Fruit fly (Drosophila melanogaster) whole organism, embryonic: ENCODE results near the gene FASN2.

ENCODE experiments used
- Atf6 ChIP-seq: fragments of 200-800 bp; sonication (Bioruptor generic); IDR thresholded peaks from 2 replicates; pipeline ENCODE4 v1.3.6; 2022; ENCODE audit warnings: missing biosample characterization, missing genetic modification characterization
- CG10209 ChIP-seq: fragments of 200-800 bp; sonication (Bioruptor generic); optimal IDR thresholded peaks from 3 replicates; lab custom pipeline; 2017; ENCODE audit warnings: missing biosample characterization, mild to moderate bottlenecking, missing genetic modification characterization, missing genetic modification reagents
- CG11085 ChIP-seq: fragments of 200-800 bp; sonication (Bioruptor generic); IDR thresholded peaks from 2 replicates; pipeline ENCODE4 v1.3.6; 2022; ENCODE audit warnings: missing biosample characterization, missing genetic modification characterization
- CG11093 ChIP-seq: fragments of 200-800 bp; sonication (Bioruptor generic); IDR thresholded peaks from 3 replicates; pipeline ENCODE4 v1.3.6; 2022; ENCODE audit warnings: missing biosample characterization, missing genetic modification characterization
- CG11560 ChIP-seq: fragments of 200-800 bp; sonication (Bioruptor generic); IDR thresholded peaks from 3 replicates; pipeline ENCODE4 v1.3.6; 2022; ENCODE audit warnings: missing biosample characterization, missing genetic modification characterization
- CG11695 ChIP-seq: fragments of 200-800 bp; sonication (Bioruptor generic); IDR thresholded peaks from 3 replicates; pipeline ENCODE4 v1.3.6; 2022; ENCODE audit warnings: missing biosample characterization, missing genetic modification characterization
- CG12744 ChIP-seq: fragments of 200-800 bp; sonication (Bioruptor generic); optimal IDR thresholded peaks from 2 replicates; lab custom pipeline; 2016; ENCODE audit warnings: missing biosample characterization, missing genetic modification characterization
- CG1603 ChIP-seq: fragments of 200-800 bp; sonication (Bioruptor generic); optimal IDR thresholded peaks from 2 replicates; lab custom pipeline; 2019; ENCODE audit warnings: missing biosample characterization, mild to moderate bottlenecking, missing genetic modification characterization, moderate library complexity
- CG16863 ChIP-seq: fragments of 200-800 bp; sonication (Bioruptor generic); optimal IDR thresholded peaks from 3 replicates; lab custom pipeline; 2016; ENCODE audit warnings: missing biosample characterization, missing genetic modification characterization
- CG18262 ChIP-seq: fragments of 200-800 bp; optimal IDR thresholded peaks from 3 replicates; lab custom pipeline; 2019; ENCODE audit warnings: missing biosample characterization, mild to moderate bottlenecking, missing genetic modification characterization, moderate library complexity
- CG18619 ChIP-seq: fragments of 200-800 bp; sonication (Bioruptor generic); optimal IDR thresholded peaks from 3 replicates; lab custom pipeline; 2017; ENCODE audit warnings: missing biosample characterization, mild to moderate bottlenecking, missing genetic modification characterization
- CG2678 ChIP-seq: fragments of 200-800 bp; sonication (Bioruptor generic); optimal IDR thresholded peaks from 3 replicates; lab custom pipeline; 2019; ENCODE audit warnings: missing biosample characterization, mild to moderate bottlenecking, missing genetic modification characterization, moderate library complexity
- CG2712 ChIP-seq: fragments of 200-800 bp; optimal IDR thresholded peaks from 3 replicates; lab custom pipeline; 2019; ENCODE audit warnings: missing biosample characterization, mild to moderate bottlenecking, missing genetic modification characterization, moderate library complexity
- CG31388 ChIP-seq: fragments of 200-800 bp; sonication (Bioruptor generic); optimal IDR thresholded peaks from 2 replicates; lab custom pipeline; 2016; ENCODE audit warnings: missing biosample characterization, missing genetic modification characterization
- CG4424 ChIP-seq: fragments of 200-800 bp; sonication (Bioruptor generic); optimal IDR thresholded peaks from 3 replicates; lab custom pipeline; 2016; ENCODE audit warnings: missing biosample characterization, missing genetic modification characterization
- CG7963 ChIP-seq: fragments of 200-800 bp; sonication (Bioruptor generic); IDR thresholded peaks from 3 replicates; pipeline ENCODE4 v1.3.6; 2022; ENCODE audit warnings: missing biosample characterization, missing genetic modification characterization; ENCODE audit not compliant: partially characterized antibody
- CG7987 ChIP-seq: fragments of 200-800 bp; sonication (Bioruptor generic); optimal IDR thresholded peaks from 2 replicates; lab custom pipeline; 2018; ENCODE audit warnings: missing biosample characterization, mild to moderate bottlenecking, missing genetic modification characterization, moderate library complexity
- CG8281 ChIP-seq: fragments of 200-800 bp; sonication (Bioruptor generic); optimal IDR thresholded peaks from 2 replicates; lab custom pipeline; 2018; ENCODE audit warnings: missing biosample characterization, mild to moderate bottlenecking, missing genetic modification characterization, moderate library complexity
- D19B ChIP-seq: fragments of 200-800 bp; sonication (Bioruptor generic); optimal IDR thresholded peaks from 2 replicates; lab custom pipeline; 2017; ENCODE audit warnings: missing biosample characterization, mild to moderate bottlenecking, missing genetic modification characterization
- Deaf1 ChIP-seq: fragments of 200-800 bp; optimal IDR thresholded peaks from 3 replicates; lab custom pipeline; 2019; ENCODE audit warnings: missing biosample characterization, mild to moderate bottlenecking, missing genetic modification characterization, moderate library complexity
- Dek ChIP-seq: fragments of 200-800 bp; sonication (Bioruptor generic); optimal IDR thresholded peaks from 3 replicates; lab custom pipeline; 2019; ENCODE audit warnings: missing biosample characterization, mild to moderate bottlenecking, missing genetic modification characterization, moderate library complexity
- Dip3 ChIP-seq: fragments of 200-800 bp; sonication (Bioruptor generic); optimal IDR thresholded peaks from 3 replicates; lab custom pipeline; 2016; ENCODE audit warnings: missing biosample characterization, missing genetic modification characterization
- Hey ChIP-seq: fragments of 200-800 bp; sonication (Bioruptor generic); optimal IDR thresholded peaks from 3 replicates; lab custom pipeline; 2018; ENCODE audit warnings: missing biosample characterization, mild to moderate bottlenecking, missing genetic modification characterization
- Hr51 ChIP-seq, 2 experiments: fragments of 200-800 bp; sonication (Bioruptor generic); optimal IDR thresholded peaks; 2 replicates in 1 of 2; 3 replicates in 1 of 2; lab custom pipeline; 2016 to 2018; ENCODE audit warnings: missing biosample characterization in 2 of 2, missing genetic modification characterization in 2 of 2, mild to moderate bottlenecking in 1 of 2, moderate library complexity in 1 of 2
- Hsf ChIP-seq: fragments of 200-800 bp; sonication (Bioruptor generic); optimal IDR thresholded peaks from 3 replicates; lab custom pipeline; 2016; ENCODE audit warnings: missing biosample characterization, missing genetic modification characterization
- Xbp1 ChIP-seq: fragments of 200-800 bp; sonication (Bioruptor generic); optimal IDR thresholded peaks from 3 replicates; lab custom pipeline; 2016; ENCODE audit warnings: missing biosample characterization, mild to moderate bottlenecking, missing genetic modification characterization
- amos ChIP-seq: fragments of 200-800 bp; sonication (Bioruptor generic); IDR thresholded peaks from 2 replicates; pipeline ENCODE4 v1.3.6; 2022; ENCODE audit warnings: missing biosample characterization, missing genetic modification characterization; ENCODE audit not compliant: partially characterized antibody
- ash1 ChIP-seq: fragments of 200-800 bp; sonication (Bioruptor generic); optimal IDR thresholded peaks from 2 replicates; lab custom pipeline; 2018; ENCODE audit warnings: missing biosample characterization, mild to moderate bottlenecking, missing genetic modification characterization
- bab2 ChIP-seq: fragments of 200-800 bp; sonication (Bioruptor generic); optimal IDR thresholded peaks from 2 replicates; lab custom pipeline; 2016; ENCODE audit warnings: missing biosample characterization, missing genetic modification characterization
- chif ChIP-seq, 2 experiments: fragments of 200-800 bp; sonication (Bioruptor generic); optimal IDR thresholded peaks; 3 replicates each; lab custom pipeline; 2016; ENCODE audit warnings: missing biosample characterization in 2 of 2, missing genetic modification characterization in 2 of 2
- ci ChIP-seq: fragments of 200-800 bp; sonication (Bioruptor generic); IDR thresholded peaks from 3 replicates; pipeline ENCODE4 v1.3.6; 2022; ENCODE audit warnings: missing biosample characterization, missing genetic modification characterization
- crc ChIP-seq: fragments of 200-800 bp; sonication (Bioruptor generic); optimal IDR thresholded peaks from 2 replicates; lab custom pipeline; 2016; ENCODE audit warnings: missing biosample characterization, missing genetic modification characterization
- dati ChIP-seq: fragments of 200-800 bp; sonication (Bioruptor generic); IDR thresholded peaks from 2 replicates; pipeline ENCODE4 v1.3.6; 2022; ENCODE audit warnings: missing biosample characterization, missing genetic modification characterization
- disco-r ChIP-seq: fragments of 200-800 bp; sonication (Bioruptor generic); optimal IDR thresholded peaks from 2 replicates; lab custom pipeline; 2016; ENCODE audit warnings: missing biosample characterization, missing genetic modification characterization
- dm ChIP-seq: fragments of 200-800 bp; sonication (Bioruptor generic); optimal IDR thresholded peaks from 3 replicates; lab custom pipeline; 2016; ENCODE audit warnings: missing biosample characterization, missing genetic modification characterization
- gfzf ChIP-seq: fragments of 200-800 bp; sonication (Bioruptor generic); optimal IDR thresholded peaks from 2 replicates; lab custom pipeline; 2016; ENCODE audit warnings: missing biosample characterization, mild to moderate bottlenecking, missing genetic modification characterization, moderate library complexity
- grn ChIP-seq: fragments of 200-800 bp; sonication (Bioruptor generic); optimal IDR thresholded peaks from 3 replicates; lab custom pipeline; 2017; ENCODE audit warnings: missing biosample characterization, missing genetic modification characterization
- hbn ChIP-seq: fragments of 200-800 bp; sonication (Bioruptor generic); IDR thresholded peaks from 2 replicates; pipeline ENCODE4 v1.3.6; 2022; ENCODE audit warnings: missing biosample characterization, missing genetic modification characterization; ENCODE audit not compliant: partially characterized antibody
- jumu ChIP-seq: fragments of 200-800 bp; sonication (Bioruptor generic); optimal IDR thresholded peaks from 3 replicates; lab custom pipeline; 2016; ENCODE audit warnings: missing biosample characterization, missing genetic modification characterization
- ken ChIP-seq: fragments of 200-800 bp; sonication (Bioruptor generic); IDR thresholded peaks from 3 replicates; pipeline ENCODE4 v1.3.6; 2022; ENCODE audit warnings: missing biosample characterization, missing genetic modification characterization
- knrl ChIP-seq: fragments of 200-800 bp; sonication (Bioruptor generic); IDR thresholded peaks from 3 replicates; pipeline ENCODE4 v1.3.6; 2022; ENCODE audit warnings: missing biosample characterization, missing genetic modification characterization; ENCODE audit not compliant: partially characterized antibody
- nerfin-1 ChIP-seq: fragments of 200-800 bp; sonication (Bioruptor generic); optimal IDR thresholded peaks from 3 replicates; lab custom pipeline; 2019; ENCODE audit warnings: missing biosample characterization, mild to moderate bottlenecking, missing genetic modification characterization, moderate library complexity
- pan ChIP-seq, 4 experiments: fragments of >200 bp in 3 of 4; fragments of 200-800 bp in 1 of 4; sonication (Bioruptor generic) in 1 of 4; optimal IDR thresholded peaks in 3 of 4; IDR thresholded peaks in 1 of 4; 2 replicates each; pipeline versions ENCODE4 v1.3.6 to Lab custom; 2017 to 2022; ENCODE audit warnings: missing biosample characterization in 2 of 4, missing genetic modification characterization in 2 of 4, mixed read lengths in 1 of 4
- pho ChIP-seq: fragments of 200-800 bp; sonication (Bioruptor generic); optimal IDR thresholded peaks from 2 replicates; lab custom pipeline; 2016; ENCODE audit warnings: missing biosample characterization, missing genetic modification characterization
- phol ChIP-seq: fragments of 200-800 bp; sonication (Bioruptor generic); optimal IDR thresholded peaks from 3 replicates; lab custom pipeline; 2018; ENCODE audit warnings: missing biosample characterization, mild to moderate bottlenecking, missing genetic modification characterization, moderate library complexity
- pzg ChIP-seq: fragments of 200-800 bp; sonication (Bioruptor generic); optimal IDR thresholded peaks from 3 replicates; lab custom pipeline; 2018; ENCODE audit warnings: missing biosample characterization, mild to moderate bottlenecking, missing genetic modification characterization, moderate library complexity
- sens ChIP-seq: fragments of 200-800 bp; sonication (Bioruptor generic); peaks from one replicate; lab custom pipeline; 2016; ENCODE audit warnings: missing biosample characterization, missing genetic modification characterization
- vnd ChIP-seq: fragments of 200-800 bp; sonication (Bioruptor generic); IDR thresholded peaks from 3 replicates; pipeline ENCODE4 v1.3.6; 2022; ENCODE audit warnings: missing biosample characterization, missing genetic modification characterization; ENCODE audit not compliant: partially characterized antibody

FASN2 gene

dm6 chr2L:3055710-3056447 lies 12.1 kb downstream of the FASN2 start (continued):
- peak; percentile 12 for TF ChIP-seq CG8281 (tag; lab: Kevin White, UChicago)
- peak; percentile 70 for TF ChIP-seq grn
- TF ChIP-seq nerfin-1 (tag; lab: Kevin White, UChicago), result no peak
- no peak for TF ChIP-seq ci (GFP tag; lab: Robert Waterston, UW)
- no peak for TF ChIP-seq Atf6 (GFP tag; lab: Robert Waterston, UW)
- TF ChIP-seq D19B (GFP tag; lab: Kevin White, UChicago), result peak; percentile 56
- peak; percentile 46 for TF ChIP-seq gfzf (GFP tag; lab: Kevin White, UChicago)
- TF ChIP-seq pho (GFP tag; lab: Kevin White, UChicago), result peak; percentile 31
- no peak for TF ChIP-seq ash1 (GFP tag; lab: Kevin White, UChicago)
- 0 out of 3 replicates have a peak, but pooled peaks have one; percentile 25 for TF ChIP-seq knrl (GFP tag; lab: Robert Waterston, UW)
- peak; percentile 21 for TF ChIP-seq pzg
- peak; percentile 45 for TF ChIP-seq phol (tag; lab: Kevin White, UChicago)
- peak; percentile 28 for TF ChIP-seq Dek
- TF ChIP-seq Xbp1 (GFP tag; lab: Kevin White, UChicago), result peak; percentile 57
- no peak for TF ChIP-seq CG11560 (tag; lab: Robert Waterston, UW)
- peak; percentile 52 for TF ChIP-seq Hsf (GFP tag; lab: Kevin White, UChicago)
- TF ChIP-seq bab2 (GFP tag; lab: Kevin White, UChicago), result peak; percentile 25
- peak; percentile 7; the same call in 1 of the 3 replicates for TF ChIP-seq vnd (GFP tag; lab: Robert Waterston, UW)
- TF ChIP-seq dati (GFP tag; lab: Robert Waterston, UW), result no peak
- TF ChIP-seq CG31388 (GFP tag; lab: Kevin White, UChicago), result no peak
- TF ChIP-seq Deaf1 (tag; lab: Kevin White, UChicago), result peak; percentile 41
- peak; percentile 20 for TF ChIP-seq crc (GFP tag; lab: Kevin White, UChicago)
- TF ChIP-seq amos (GFP tag; lab: Robert Waterston, UW), result peak; percentile 56; the same call in 1 of the 2 replicates
- peak in 1 of 2 experiments; percentile 15 for TF ChIP-seq chif (GFP tag; optimal IDR thresholded peaks at IDR 0.05; lab: Kevin White, UChicago)
- no peak for TF ChIP-seq dm (GFP tag; lab: Kevin White, UChicago)
- TF ChIP-seq disco-r, result no peak
- TF ChIP-seq CG11093 (GFP tag; lab: Robert Waterston, UW), result 0 out of 3 replicates have a peak, but pooled peaks have one; percentile 9
- TF ChIP-seq hbn (GFP tag; lab: Robert Waterston, UW), result no peak
- TF ChIP-seq CG11695 (GFP tag; lab: Robert Waterston, UW), result peak; percentile 24; the same call in 1 of the 3 replicates
- peak; percentile 37 for TF ChIP-seq Dip3 (GFP tag; lab: Kevin White, UChicago)
- peak; percentile 5 to 56 for TF ChIP-seq Hr51 (GFP tag; optimal IDR thresholded peaks at IDR 0.05; lab: Kevin White, UChicago)
- TF ChIP-seq CG4424 (GFP tag; lab: Kevin White, UChicago), result peak; percentile 52
- TF ChIP-seq sens, result peak; percentile 69
- TF ChIP-seq jumu (GFP tag; lab: Kevin White, UChicago), result peak; percentile 31
- peak; percentile 60 for TF ChIP-seq CG18262 (tag; lab: Kevin White, UChicago)
- peak; percentile 91 for TF ChIP-seq CG7987 (GFP tag; lab: Kevin White, UChicago)
- no peak for TF ChIP-seq CG11085 (GFP tag; lab: Robert Waterston, UW)
- TF ChIP-seq CG1603 (tag; lab: Kevin White, UChicago), result no peak
- TF ChIP-seq pan (optimal IDR thresholded peaks at IDR 0.05; lab: Kevin White, UChicago), result no peak
- peak in 1 of 2 experiments; percentile 57 for TF ChIP-seq pan (GFP tag; optimal IDR thresholded peaks at IDR 0.05 in 1 of 2, IDR thresholded peaks at IDR 0.05 in 1 of 2)
- peak; percentile 60 for TF ChIP-seq CG16863 (GFP tag; lab: Kevin White, UChicago)
- no peak for TF ChIP-seq ken (GFP tag; lab: Robert Waterston, UW)
- no peak for TF ChIP-seq Hey
- TF ChIP-seq CG2678 (tag; lab: Kevin White, UChicago), result peak; percentile 72
- peak; percentile 41 for TF ChIP-seq CG10209 (GFP tag; lab: Kevin White, UChicago)
- TF ChIP-seq CG18619, result peak; percentile 71
- peak; percentile 13 for TF ChIP-seq CG2712 (tag; lab: Kevin White, UChicago)
- TF ChIP-seq CG7963 (GFP tag; lab: Robert Waterston, UW), result 0 out of 3 replicates have a peak, but pooled peaks have one; percentile 19
- TF ChIP-seq CG12744 (GFP tag; lab: Kevin White, UChicago), result no peak
